Worm (Caenorhabditis elegans): Measurements from ENCODE around the gene F14H8.4.

DNA sequence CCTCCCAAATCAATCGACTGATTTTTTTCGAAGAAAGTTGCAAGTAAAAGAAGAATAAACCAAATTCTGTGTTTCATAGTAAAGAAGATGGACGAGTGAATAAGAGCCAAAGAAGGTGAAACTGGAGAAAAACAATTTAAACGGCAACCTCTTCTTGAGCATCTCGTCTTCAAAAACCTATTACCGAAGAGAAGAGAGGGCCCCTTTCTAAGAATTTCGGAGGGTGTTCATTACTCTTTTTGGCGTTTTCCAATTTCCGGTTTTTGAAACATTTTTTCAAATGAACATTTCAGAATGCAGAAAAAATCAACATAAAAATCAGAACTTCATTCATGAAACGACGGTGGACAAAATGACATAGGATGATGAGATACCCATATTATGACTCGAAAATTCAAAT is 12.1 kb upstream of the F14H8.4 start, which contains the start of gene nmr-2:
- no peak for TF ChIP-seq tbx-37 (GFP tag; conservative IDR thresholded peaks at IDR 0.05)
- TF ChIP-seq sea-1 (GFP tag; conservative IDR thresholded peaks at IDR 0.05): no peak
- no peak for TF ChIP-seq F13C5.2 (tag; optimal IDR thresholded peaks at IDR 0.05)
- no peak for TF ChIP-seq tra-4 (tag; optimal IDR thresholded peaks at IDR 0.05)
- TF ChIP-seq tbx-11 (GFP tag; IDR thresholded peaks at IDR 0.05): no peak
- TF ChIP-seq ceh-36 (tag; optimal IDR thresholded peaks at IDR 0.05): no peak
- TF ChIP-seq hmg-4 (GFP tag; optimal IDR thresholded peaks at IDR 0.05): no peak

All from whole organism, early embryonic.